Worm (Caenorhabditis elegans) whole organism, L4 larva: ENCODE measurements around the gene srf-3.

Experiments
- T20F7.1 ChIP-seq: fragments of 200-800 bp; sonication (Bioruptor generic); optimal IDR thresholded peaks from 2 replicates; lab custom pipeline; 2018; ENCODE audit warnings: mild to moderate bottlenecking, missing genetic modification characterization, missing compliant biosample characterization
- ama-1 ChIP-seq: fragments of 150-350 bp; optimal IDR thresholded peaks from 2 replicates; lab custom pipeline; 2014; ENCODE audit warnings: inconsistent platforms, mixed read lengths
- ces-1 ChIP-seq: fragments of 150-350 bp; sonication (generic microtip); optimal IDR thresholded peaks from 4 replicates; lab custom pipeline; 2014; ENCODE audit warnings: missing biosample characterization, missing genetic modification reagents, missing genetic modification characterization
- daf-19 ChIP-seq: fragments of 200-800 bp; sonication (Bioruptor generic); conservative IDR thresholded peaks from 2 replicates; pipeline ENCODE4 v1.3.6; 2022; ENCODE audit warnings: missing genetic modification characterization, missing compliant biosample characterization
- fkh-10 ChIP-seq: fragments of 150-350 bp; optimal IDR thresholded peaks from 2 replicates; lab custom pipeline; 2014; ENCODE audit warnings: missing biosample characterization, missing genetic modification reagents, missing genetic modification characterization
- hlh-30 ChIP-seq: sonication (generic microtip); optimal IDR thresholded peaks from 2 replicates; lab custom pipeline; 2017; ENCODE audit warnings: antibody characterized with exemption, mild to moderate bottlenecking, missing genetic modification characterization, missing compliant biosample characterization; ENCODE audit not compliant: insufficient read depth
- lsy-2 ChIP-seq, 2 experiments: fragments of 150-350 bp in 1 of 2; sonication (generic microtip) in 1 of 2; optimal IDR thresholded peaks; 2 replicates each; lab custom pipeline; 2014 to 2017; ENCODE audit warnings: missing biosample characterization in 2 of 2, missing genetic modification characterization in 2 of 2
- mdl-1 ChIP-seq, 2 experiments: fragments of 150-350 bp in 1 of 2; sonication (generic microtip) in 1 of 2; optimal IDR thresholded peaks; 2 replicates each; lab custom pipeline; 2014 to 2017; ENCODE audit warnings: missing biosample characterization in 2 of 2, missing genetic modification characterization in 2 of 2
- mes-2 ChIP-seq: sonication (generic microtip); optimal IDR thresholded peaks from 2 replicates; lab custom pipeline; 2016; ENCODE audit warnings: missing genotype, mild to moderate bottlenecking, missing genetic modification characterization, missing compliant biosample characterization; ENCODE audit not compliant: poor library complexity, severe bottlenecking
- nhr-11 ChIP-seq: fragments of 150-350 bp; optimal IDR thresholded peaks from 2 replicates; lab custom pipeline; 2014; ENCODE audit warnings: missing biosample characterization, missing genetic modification characterization
- nhr-77 ChIP-seq: fragments of 150-350 bp; optimal IDR thresholded peaks from 2 replicates; lab custom pipeline; 2014; ENCODE audit warnings: missing biosample characterization, missing genetic modification characterization
- unc-62 ChIP-seq, 3 experiments: fragments of 150-350 bp in 1 of 3; sonication (generic microtip); optimal IDR thresholded peaks in 2 of 3; peaks in 1 of 3; 1 replicate in 1 of 3; 2 replicates in 2 of 3; lab custom pipeline; 2014 to 2017; ENCODE audit warnings: missing biosample characterization in 3 of 3, missing genetic modification characterization in 3 of 3, missing genetic modification reagents in 3 of 3, missing genotype in 1 of 3

- TF ChIP-seq ama-1 (lab: Kevin White, UChicago), result no peak
- TF ChIP-seq unc-62 (GFP tag; optimal IDR thresholded peaks at IDR 0.05 in 1 of 2; lab: Kevin White, UChicago), result no peak
- no peak for TF ChIP-seq unc-62 (tag; optimal IDR thresholded peaks at IDR 0.05; lab: Kevin White, UChicago)
- TF ChIP-seq hlh-30 (tag; lab: Kevin White, UChicago), result no peak
- no peak for TF ChIP-seq mdl-1 (tag; optimal IDR thresholded peaks at IDR 0.05; lab: Kevin White, UChicago)
- TF ChIP-seq daf-19 (GFP tag; lab: Robert Waterston, UW), result no peak
- no peak for TF ChIP-seq ces-1 (GFP tag; lab: Kevin White, UChicago)
- TF ChIP-seq T20F7.1 (GFP tag; lab: Kevin White, UChicago), result no peak
- TF ChIP-seq mes-2 (tag; lab: Kevin White, UChicago), result no peak
- TF ChIP-seq nhr-77 (tag; lab: Kevin White, UChicago), result no peak
- TF ChIP-seq nhr-11 (tag; lab: Kevin White, UChicago), result no peak
- TF ChIP-seq lsy-2 (tag; optimal IDR thresholded peaks at IDR 0.05; lab: Kevin White, UChicago), result no peak
- no peak for TF ChIP-seq fkh-10
Measured at ce11 chrIV:12891080-12891479, 41.8 kb downstream of the srf-3 start.
